Worm (Caenorhabditis elegans) whole organism, L2 larva: ENCODE measurements around the gene ymel-1.
A peak's percentile ranks its signal among the peaks of the same experiment; 100 is the strongest.

Source experiments
- aly-2 ChIP-seq: fragments of 150-350 bp; optimal IDR thresholded peaks from 2 replicates; lab custom pipeline; 2014; ENCODE audit warnings: missing biosample characterization, missing genetic modification characterization
- blmp-1 ChIP-seq: sonication (generic microtip); optimal IDR thresholded peaks from 2 replicates; lab custom pipeline; 2017; ENCODE audit warnings: missing genetic modification characterization, mild to moderate bottlenecking, missing compliant biosample characterization, antibody characterized with exemption, moderate library complexity; ENCODE audit not compliant: insufficient read depth
- ceh-82 ChIP-seq: fragments of 150-350 bp; optimal IDR thresholded peaks from 2 replicates; lab custom pipeline; 2014; ENCODE audit warnings: missing biosample characterization, missing genetic modification characterization
- elt-1 ChIP-seq: fragments of 150-350 bp; optimal IDR thresholded peaks from 2 replicates; lab custom pipeline; 2014; ENCODE audit warnings: missing biosample characterization, missing genetic modification characterization
- fos-1 ChIP-seq: fragments of 150-350 bp; optimal IDR thresholded peaks from 2 replicates; lab custom pipeline; 2014; ENCODE audit warnings: missing biosample characterization, missing genetic modification characterization
- gmeb-1 ChIP-seq: fragments of 150-350 bp; optimal IDR thresholded peaks from 2 replicates; lab custom pipeline; 2014; ENCODE audit warnings: missing biosample characterization, missing genetic modification characterization
- lin-11 ChIP-seq: fragments of 150-350 bp; sonication (generic microtip); optimal IDR thresholded peaks from 2 replicates; lab custom pipeline; 2014; ENCODE audit warnings: missing biosample characterization, missing genetic modification characterization, inconsistent platforms, mixed read lengths
- lin-13 ChIP-seq: fragments of 150-350 bp; optimal IDR thresholded peaks from 2 replicates; lab custom pipeline; 2014; ENCODE audit warnings: missing biosample characterization, missing genetic modification reagents, missing genetic modification characterization
- peb-1 ChIP-seq: fragments of 150-350 bp; optimal IDR thresholded peaks from 2 replicates; lab custom pipeline; 2014; ENCODE audit warnings: missing biosample characterization, missing genetic modification characterization
- ztf-4 ChIP-seq: fragments of 150-350 bp; optimal IDR thresholded peaks from 2 replicates; lab custom pipeline; 2014; ENCODE audit warnings: missing biosample characterization, missing genetic modification characterization

- no peak for TF ChIP-seq ztf-4 (tag; lab: Kevin White, UChicago)
- TF ChIP-seq fos-1 (tag; lab: Kevin White, UChicago): no peak
- TF ChIP-seq lin-11 (tag; lab: Kevin White, UChicago): peak; percentile 25
- no peak for TF ChIP-seq ceh-82
- no peak for TF ChIP-seq peb-1
- no peak for TF ChIP-seq aly-2 (tag; lab: Kevin White, UChicago)
- TF ChIP-seq elt-1 (tag; lab: Kevin White, UChicago): no peak
- no peak for TF ChIP-seq lin-13 (GFP tag; lab: Kevin White, UChicago)
- TF ChIP-seq gmeb-1 (tag; lab: Kevin White, UChicago): no peak
- TF ChIP-seq blmp-1 (tag; lab: Kevin White, UChicago): no peak
Measured at ce11 chrIII:10398919-10399318, 17.0 kb upstream of the ymel-1 start.
